Worm (Caenorhabditis elegans) whole organism, late embryonic: ENCODE measurements around the gene T07D3.2.

Source experiments
- C38D4.7 ChIP-seq: fragments of 200-800 bp; sonication (Bioruptor generic); optimal IDR thresholded peaks from 2 replicates; lab custom pipeline; 2018; ENCODE audit warnings: mild to moderate bottlenecking, missing genetic modification characterization, moderate library complexity, missing compliant biosample characterization
- K09A11.1 ChIP-seq: sonication (generic microtip); optimal IDR thresholded peaks from 2 replicates; lab custom pipeline; 2017; ENCODE audit warnings: antibody characterized with exemption, mild to moderate bottlenecking, missing genetic modification characterization, missing compliant biosample characterization; ENCODE audit not compliant: insufficient read depth
- ahr-1 ChIP-seq: sonication (generic microtip); optimal IDR thresholded peaks from 2 replicates; lab custom pipeline; 2016; ENCODE audit warnings: missing genetic modification characterization, missing compliant biosample characterization
- ceh-14 ChIP-seq: sonication (generic microtip); optimal IDR thresholded peaks from 2 replicates; lab custom pipeline; 2016; ENCODE audit warnings: missing genotype, missing genetic modification characterization, missing compliant biosample characterization
- ceh-19 ChIP-seq: fragments of 200-800 bp; sonication (Bioruptor generic); optimal IDR thresholded peaks from 2 replicates; lab custom pipeline; 2018; ENCODE audit warnings: mild to moderate bottlenecking, missing genetic modification characterization, missing compliant biosample characterization
- ceh-2 ChIP-seq: sonication (generic microtip); optimal IDR thresholded peaks from 2 replicates; lab custom pipeline; 2016; ENCODE audit warnings: missing genotype, missing genetic modification characterization, missing compliant biosample characterization
- ceh-34 ChIP-seq: sonication (generic microtip); optimal IDR thresholded peaks from 2 replicates; lab custom pipeline; 2016; ENCODE audit warnings: mild to moderate bottlenecking, missing genetic modification characterization, missing compliant biosample characterization
- ceh-45 ChIP-seq: fragments of 200-800 bp; sonication (Bioruptor generic); IDR thresholded peaks from 2 replicates; pipeline ENCODE4 v1.3.6; 2022; ENCODE audit warnings: missing genetic modification reagents, missing genetic modification characterization, missing compliant biosample characterization
- ceh-48 ChIP-seq: sonication (generic microtip); optimal IDR thresholded peaks from 2 replicates; lab custom pipeline; 2016; ENCODE audit warnings: missing genetic modification characterization, inconsistent platforms, missing compliant biosample characterization
- ceh-6 ChIP-seq: fragments of 200-800 bp; sonication (Bioruptor generic); optimal IDR thresholded peaks from 2 replicates; lab custom pipeline; 2018; ENCODE audit warnings: mild to moderate bottlenecking, missing genetic modification characterization, missing compliant biosample characterization
- elt-2 ChIP-seq: sonication (generic microtip); optimal IDR thresholded peaks from 2 replicates; lab custom pipeline; 2016; ENCODE audit warnings: missing genetic modification reagents, missing genetic modification characterization, missing compliant biosample characterization
- ets-4 ChIP-seq: sonication (generic microtip); optimal IDR thresholded peaks from 2 replicates; lab custom pipeline; 2016; ENCODE audit warnings: missing genetic modification characterization, missing compliant biosample characterization
- eyg-1 ChIP-seq: sonication (generic microtip); optimal IDR thresholded peaks from 2 replicates; lab custom pipeline; 2016; ENCODE audit warnings: missing genotype, missing genetic modification characterization, missing compliant biosample characterization
- fkh-10 ChIP-seq: fragments of 150-350 bp; optimal IDR thresholded peaks from 2 replicates; lab custom pipeline; 2014; ENCODE audit warnings: missing biosample characterization, missing genetic modification reagents, missing genetic modification characterization
- hlh-30 ChIP-seq: sonication (generic microtip); optimal IDR thresholded peaks from 2 replicates; lab custom pipeline; 2017; ENCODE audit warnings: antibody characterized with exemption, missing genetic modification characterization, missing compliant biosample characterization; ENCODE audit not compliant: insufficient read depth
- madf-2 ChIP-seq: sonication (generic microtip); optimal IDR thresholded peaks from 2 replicates; lab custom pipeline; 2017; ENCODE audit warnings: missing genetic modification characterization, missing compliant biosample characterization
- ref-2 ChIP-seq: sonication (generic microtip); optimal IDR thresholded peaks from 2 replicates; lab custom pipeline; 2016; ENCODE audit warnings: missing genetic modification characterization, missing compliant biosample characterization
- sox-4 ChIP-seq: sonication (generic microtip); optimal IDR thresholded peaks from 2 replicates; lab custom pipeline; 2017; ENCODE audit warnings: mild to moderate bottlenecking, missing genetic modification characterization, inconsistent platforms, missing compliant biosample characterization
- unc-86 ChIP-seq: sonication (generic microtip); optimal IDR thresholded peaks from 2 replicates; lab custom pipeline; 2016; ENCODE audit warnings: missing genetic modification characterization, missing compliant biosample characterization
- zip-5 ChIP-seq: sonication (generic microtip); optimal IDR thresholded peaks from 2 replicates; lab custom pipeline; 2016; ENCODE audit warnings: missing genetic modification characterization, missing compliant biosample characterization

Gene T07D3.2

ce11 chrII:948091-948490 lies 46.4 kb downstream of the T07D3.2 start, which contains the start of gene fbxc-32:
fbxc-32 (minus strand) TSS chrII:948191.
- no peak for TF ChIP-seq unc-86 (tag; lab: Kevin White, UChicago)
- no peak for TF ChIP-seq fkh-10 (GFP tag; lab: Kevin White, UChicago)
- no peak for TF ChIP-seq zip-5 (tag; lab: Kevin White, UChicago)
- no peak for TF ChIP-seq eyg-1
- no peak for TF ChIP-seq ceh-2 (tag; lab: Kevin White, UChicago)
- no peak for TF ChIP-seq elt-2 (tag; lab: Kevin White, UChicago)
- no peak for TF ChIP-seq sox-4 (tag; lab: Kevin White, UChicago)
- no peak for TF ChIP-seq ceh-6
- no peak for TF ChIP-seq ceh-34
- no peak for TF ChIP-seq ahr-1 (tag; lab: Kevin White, UChicago)
- no peak for TF ChIP-seq ceh-14 (tag; lab: Kevin White, UChicago)
- no peak for TF ChIP-seq ref-2
- no peak for TF ChIP-seq madf-2 (tag; lab: Kevin White, UChicago)
- no peak for TF ChIP-seq ets-4
- no peak for TF ChIP-seq K09A11.1

ce11 chrII:950374-950773 lies 48.6 kb downstream of the T07D3.2 start:
- peak; percentile 28 for TF ChIP-seq ceh-19 (GFP tag; lab: Kevin White, UChicago)
- TF ChIP-seq ceh-45 (GFP tag; lab: Robert Waterston, UW): no peak
- peak; percentile 46 for TF ChIP-seq ceh-48 (tag; lab: Kevin White, UChicago)

- TF ChIP-seq C38D4.7 (GFP tag; lab: Kevin White, UChicago) (no peak), hlh-30 (tag; lab: Kevin White, UChicago) (peak; percentile 60), ceh-48 (tag; lab: Kevin White, UChicago) (peak; percentile 6)
- TF ChIP-seq, all 69 proteins: peak for 2
Measured at ce11 chrII:953052-953451, 51.3 kb downstream of the T07D3.2 start.
